Fruit fly (Drosophila melanogaster) whole organism, embryonic: Measurements from ENCODE around the gene TH1.

Experiments
- Adf1 ChIP-seq: fragments of 200-800 bp; sonication (Bioruptor generic); IDR thresholded peaks from 2 replicates; pipeline ENCODE4 v1.3.6; 2022; ENCODE audit warnings: missing biosample characterization, missing genetic modification characterization
- Bdp1 ChIP-seq: fragments of 200-800 bp; sonication (Bioruptor generic); optimal IDR thresholded peaks from 3 replicates; lab custom pipeline; 2016; ENCODE audit warnings: missing biosample characterization, missing genetic modification characterization
- CG10209 ChIP-seq: fragments of 200-800 bp; sonication (Bioruptor generic); optimal IDR thresholded peaks from 3 replicates; lab custom pipeline; 2017; ENCODE audit warnings: missing biosample characterization, mild to moderate bottlenecking, missing genetic modification characterization, missing genetic modification reagents
- CG10366 ChIP-seq: fragments of 200-800 bp; sonication (Bioruptor generic); IDR thresholded peaks from 2 replicates; pipeline ENCODE4 v1.3.6; 2022; ENCODE audit warnings: missing biosample characterization, missing genetic modification characterization
- CG12071 ChIP-seq: fragments of 200-800 bp; sonication (Bioruptor generic); optimal IDR thresholded peaks from 3 replicates; lab custom pipeline; 2018; ENCODE audit warnings: missing biosample characterization, mild to moderate bottlenecking, missing genetic modification characterization
- CG12236 ChIP-seq: fragments of 200-800 bp; sonication (Bioruptor generic); optimal IDR thresholded peaks from 2 replicates; lab custom pipeline; 2016; ENCODE audit warnings: missing biosample characterization, missing genetic modification characterization
- CG12744 ChIP-seq: fragments of 200-800 bp; sonication (Bioruptor generic); optimal IDR thresholded peaks from 2 replicates; lab custom pipeline; 2016; ENCODE audit warnings: missing biosample characterization, missing genetic modification characterization
- CG13296 ChIP-seq: fragments of 200-800 bp; sonication (Bioruptor generic); optimal IDR thresholded peaks from 3 replicates; lab custom pipeline; 2018; ENCODE audit warnings: missing biosample characterization, mild to moderate bottlenecking, missing genetic modification characterization
- CG18262 ChIP-seq: fragments of 200-800 bp; optimal IDR thresholded peaks from 3 replicates; lab custom pipeline; 2019; ENCODE audit warnings: missing biosample characterization, mild to moderate bottlenecking, missing genetic modification characterization, moderate library complexity
- CG18619 ChIP-seq: fragments of 200-800 bp; sonication (Bioruptor generic); optimal IDR thresholded peaks from 3 replicates; lab custom pipeline; 2017; ENCODE audit warnings: missing biosample characterization, mild to moderate bottlenecking, missing genetic modification characterization
- CG34422 ChIP-seq: fragments of 200-800 bp; sonication (Bioruptor generic); IDR thresholded peaks from 3 replicates; pipeline ENCODE4 v1.3.6; 2022; ENCODE audit warnings: missing biosample characterization, missing genetic modification characterization
- CG3838 ChIP-seq: fragments of 200-800 bp; sonication (Bioruptor generic); optimal IDR thresholded peaks from 3 replicates; lab custom pipeline; 2016; ENCODE audit warnings: missing biosample characterization, missing genetic modification characterization
- CG5245 ChIP-seq: fragments of 200-800 bp; sonication (Bioruptor generic); optimal IDR thresholded peaks from 3 replicates; lab custom pipeline; 2016; ENCODE audit warnings: missing biosample characterization, missing genetic modification characterization
- CG6272 ChIP-seq: fragments of 200-800 bp; sonication (Bioruptor generic); IDR thresholded peaks from 2 replicates; pipeline ENCODE4 v1.3.6; 2022; ENCODE audit warnings: missing biosample characterization, missing genetic modification characterization
- CG6791 ChIP-seq: fragments of 200-800 bp; sonication (Bioruptor generic); IDR thresholded peaks from 3 replicates; pipeline ENCODE4 v1.3.6; 2022; ENCODE audit warnings: missing biosample characterization, missing genetic modification characterization; ENCODE audit not compliant: partially characterized antibody
- CG7745 ChIP-seq: fragments of 200-800 bp; sonication (Bioruptor generic); optimal IDR thresholded peaks from 2 replicates; lab custom pipeline; 2018; ENCODE audit warnings: missing biosample characterization, mild to moderate bottlenecking, missing genetic modification characterization, moderate library complexity
- CG8388 ChIP-seq: fragments of 200-800 bp; sonication (Bioruptor generic); optimal IDR thresholded peaks from 2 replicates; lab custom pipeline; 2019; ENCODE audit warnings: missing biosample characterization, mild to moderate bottlenecking, missing genetic modification characterization, moderate library complexity
- CG8924 ChIP-seq: fragments of 200-800 bp; optimal IDR thresholded peaks from 3 replicates; lab custom pipeline; 2019; ENCODE audit warnings: missing biosample characterization, mild to moderate bottlenecking, missing genetic modification characterization, moderate library complexity
- Chrac-16 ChIP-seq: fragments of 200-800 bp; sonication (Bioruptor generic); optimal IDR thresholded peaks from 3 replicates; lab custom pipeline; 2016; ENCODE audit warnings: missing biosample characterization, missing genetic modification characterization
- Fer2 ChIP-seq: fragments of 200-800 bp; sonication (Bioruptor generic); optimal IDR thresholded peaks from 2 replicates; lab custom pipeline; 2018; ENCODE audit warnings: missing biosample characterization, mild to moderate bottlenecking, missing genetic modification characterization, moderate library complexity
- HHEX ChIP-seq: fragments of 200-800 bp; sonication (Bioruptor generic); optimal IDR thresholded peaks from 3 replicates; lab custom pipeline; 2017; ENCODE audit warnings: missing biosample characterization, mild to moderate bottlenecking, missing genetic modification characterization, missing genetic modification reagents
- HLH4C ChIP-seq: fragments of 200-800 bp; sonication (Bioruptor generic); IDR thresholded peaks from 3 replicates; pipeline ENCODE4 v1.3.6; 2022; ENCODE audit warnings: missing biosample characterization, missing genetic modification characterization; ENCODE audit not compliant: partially characterized antibody
- Hand ChIP-seq: fragments of 200-800 bp; sonication (Bioruptor generic); optimal IDR thresholded peaks from 2 replicates; lab custom pipeline; 2017; ENCODE audit warnings: mild to moderate bottlenecking, missing biosample characterization, missing genetic modification reagents, missing genetic modification characterization
- Hey ChIP-seq: fragments of 200-800 bp; sonication (Bioruptor generic); optimal IDR thresholded peaks from 3 replicates; lab custom pipeline; 2018; ENCODE audit warnings: missing biosample characterization, mild to moderate bottlenecking, missing genetic modification characterization
- HmgZ ChIP-seq: fragments of 200-800 bp; sonication (Bioruptor generic); optimal IDR thresholded peaks from 2 replicates; lab custom pipeline; 2018; ENCODE audit warnings: missing biosample characterization, mild to moderate bottlenecking, missing genetic modification characterization
- Lhr ChIP-seq: fragments of 200-800 bp; sonication (Bioruptor generic); optimal IDR thresholded peaks from 3 replicates; lab custom pipeline; 2017; ENCODE audit warnings: mild to moderate bottlenecking, missing biosample characterization, missing genetic modification reagents, missing genetic modification characterization
- Lim3 ChIP-seq: fragments of 200-800 bp; sonication (Bioruptor generic); IDR thresholded peaks from 2 replicates; pipeline ENCODE4 v1.3.6; 2022; ENCODE audit warnings: missing biosample characterization, missing genetic modification characterization
- Nf-YA ChIP-seq: fragments of 200-800 bp; sonication (Bioruptor generic); IDR thresholded peaks from 2 replicates; pipeline ENCODE4 v1.3.6; 2022; ENCODE audit warnings: missing biosample characterization, missing genetic modification characterization
- Side ChIP-seq: fragments of 200-800 bp; sonication (Bioruptor generic); optimal IDR thresholded peaks from 2 replicates; lab custom pipeline; 2016; ENCODE audit warnings: missing biosample characterization, missing genetic modification characterization
- Tbp ChIP-seq: fragments of >200 bp; optimal IDR thresholded peaks from 2 replicates; lab custom pipeline; 2018; ENCODE audit warnings: missing biosample characterization, missing genetic modification characterization
- abd-A ChIP-seq: fragments of 200-800 bp; sonication (Bioruptor generic); optimal IDR thresholded peaks from 3 replicates; lab custom pipeline; 2019; ENCODE audit warnings: missing biosample characterization, mild to moderate bottlenecking, missing genetic modification characterization, moderate library complexity
- btn ChIP-seq: fragments of 200-800 bp; sonication (Bioruptor generic); optimal IDR thresholded peaks from 2 replicates; lab custom pipeline; 2016; ENCODE audit warnings: missing biosample characterization, missing genetic modification characterization
- chif ChIP-seq, 2 experiments: fragments of 200-800 bp; sonication (Bioruptor generic); optimal IDR thresholded peaks; 3 replicates each; lab custom pipeline; 2016; ENCODE audit warnings: missing biosample characterization in 2 of 2, missing genetic modification characterization in 2 of 2
- crc ChIP-seq: fragments of 200-800 bp; sonication (Bioruptor generic); optimal IDR thresholded peaks from 2 replicates; lab custom pipeline; 2016; ENCODE audit warnings: missing biosample characterization, missing genetic modification characterization
- cwo ChIP-seq: fragments of 200-800 bp; sonication (Bioruptor generic); optimal IDR thresholded peaks from 3 replicates; lab custom pipeline; 2017; ENCODE audit warnings: missing biosample characterization, missing genetic modification characterization, mild to moderate bottlenecking, moderate library complexity, missing genetic modification reagents
- dati ChIP-seq: fragments of 200-800 bp; sonication (Bioruptor generic); IDR thresholded peaks from 2 replicates; pipeline ENCODE4 v1.3.6; 2022; ENCODE audit warnings: missing biosample characterization, missing genetic modification characterization
- eve ChIP-seq, 2 experiments: fragments of >200 bp; optimal IDR thresholded peaks; 2 replicates each; lab custom pipeline; 2017; ENCODE audit warnings: missing biosample characterization in 2 of 2, missing genetic modification characterization in 2 of 2
- gro ChIP-seq: fragments of 200-800 bp; sonication (Bioruptor generic); optimal IDR thresholded peaks from 2 replicates; lab custom pipeline; 2016; ENCODE audit warnings: missing biosample characterization, missing genetic modification characterization
- ken ChIP-seq: fragments of 200-800 bp; sonication (Bioruptor generic); IDR thresholded peaks from 3 replicates; pipeline ENCODE4 v1.3.6; 2022; ENCODE audit warnings: missing biosample characterization, missing genetic modification characterization
- mirr ChIP-seq: fragments of 200-800 bp; sonication (Bioruptor generic); optimal IDR thresholded peaks from 3 replicates; lab custom pipeline; 2018; ENCODE audit warnings: missing biosample characterization, mild to moderate bottlenecking, missing genetic modification characterization
- nau ChIP-seq: fragments of 200-800 bp; sonication (Bioruptor generic); optimal IDR thresholded peaks from 3 replicates; lab custom pipeline; 2017; ENCODE audit warnings: missing biosample characterization, mild to moderate bottlenecking, missing genetic modification characterization, missing genetic modification reagents
- psq ChIP-seq: fragments of 200-800 bp; sonication (Bioruptor generic); optimal IDR thresholded peaks from 2 replicates; lab custom pipeline; 2017; ENCODE audit warnings: missing biosample characterization, missing genetic modification characterization
- repo ChIP-seq: fragments of 200-800 bp; sonication (Bioruptor generic); optimal IDR thresholded peaks from 2 replicates; lab custom pipeline; 2016; ENCODE audit warnings: missing biosample characterization, missing genetic modification characterization
- rib ChIP-seq: fragments of 200-800 bp; sonication (Bioruptor generic); IDR thresholded peaks from 2 replicates; pipeline ENCODE4 v1.3.6; 2022; ENCODE audit warnings: missing biosample characterization, missing genetic modification characterization
- sd ChIP-seq: fragments of 200-800 bp; sonication (Bioruptor generic); optimal IDR thresholded peaks from 3 replicates; lab custom pipeline; 2018; ENCODE audit warnings: missing biosample characterization, mild to moderate bottlenecking, missing genetic modification characterization, moderate library complexity
- seq ChIP-seq: fragments of 200-800 bp; sonication (Bioruptor generic); IDR thresholded peaks from 2 replicates; pipeline ENCODE4 v1.3.6; 2022; ENCODE audit warnings: missing biosample characterization, missing genetic modification characterization
- sna ChIP-seq: fragments of 200-800 bp; sonication (Bioruptor generic); IDR thresholded peaks from 2 replicates; pipeline ENCODE4 v1.3.6; 2022; ENCODE audit warnings: missing biosample characterization, missing genetic modification characterization; ENCODE audit not compliant: partially characterized antibody
- stwl ChIP-seq: fragments of 200-800 bp; sonication (Bioruptor generic); optimal IDR thresholded peaks from 3 replicates; lab custom pipeline; 2018; ENCODE audit warnings: missing biosample characterization, mild to moderate bottlenecking, missing genetic modification characterization, moderate library complexity
- tin ChIP-seq: fragments of 200-800 bp; sonication (Bioruptor generic); optimal IDR thresholded peaks from 3 replicates; lab custom pipeline; 2016; ENCODE audit warnings: missing biosample characterization, missing genetic modification characterization
- tio ChIP-seq: fragments of 200-800 bp; sonication (Bioruptor generic); optimal IDR thresholded peaks from 2 replicates; lab custom pipeline; 2017; ENCODE audit warnings: missing biosample characterization, missing genetic modification characterization, inconsistent platforms

TH1 gene

DNA sequence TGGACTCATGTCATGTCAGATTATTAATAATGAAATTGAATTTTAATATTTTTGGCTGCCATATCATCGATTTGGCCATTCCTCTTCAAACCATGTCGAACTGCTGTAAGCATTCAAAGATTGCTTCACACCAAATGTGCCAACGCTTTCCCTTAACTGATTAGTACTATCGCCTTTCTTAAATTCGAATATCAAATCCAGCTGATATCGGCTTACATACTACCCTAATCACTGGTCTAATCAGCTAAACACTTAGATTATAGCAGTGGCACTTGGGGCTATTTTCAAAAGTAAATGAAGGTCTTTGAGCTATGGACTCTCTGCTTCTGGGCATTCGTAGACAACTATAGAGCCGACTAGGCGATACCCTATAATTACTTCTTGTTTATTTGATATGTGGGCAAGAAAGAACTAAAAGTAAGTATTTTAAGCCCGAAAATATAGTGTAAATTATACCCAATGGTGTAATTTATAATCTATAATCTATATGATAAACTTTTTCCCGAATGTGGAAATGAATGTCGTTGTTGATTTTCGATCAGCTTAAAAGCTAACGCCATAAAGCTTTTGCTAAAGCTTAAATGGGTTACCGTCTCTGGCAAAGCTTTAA is 12.7 kb upstream of the TH1 start (continued):
- TF ChIP-seq CG7745 (tag; lab: Kevin White, UChicago) (no peak), rib (peak; percentile 71; the same call in 1 of the 2 replicates), CG10366 (GFP tag; lab: Robert Waterston, UW) (peak; percentile 77), CG12744 (GFP tag; lab: Kevin White, UChicago) (peak; percentile 43), CG34422 (GFP tag; lab: Robert Waterston, UW) (peak; percentile 74; the same call in 2 of the 3 replicates), CG13296 (GFP tag; lab: Kevin White, UChicago) (peak; percentile 71), btn (GFP tag; lab: Kevin White, UChicago) (no peak), Lim3 (GFP tag; lab: Robert Waterston, UW) (no peak), Chrac-16 (peak; percentile 62), chif (GFP tag; optimal IDR thresholded peaks at IDR 0.05; lab: Kevin White, UChicago) (peak; percentile 32), CG6791 (GFP tag; lab: Robert Waterston, UW) (no peak), CG6272 (GFP tag; lab: Robert Waterston, UW) (peak; percentile 60; the same call in 1 of the 2 replicates), HmgZ (tag; lab: Kevin White, UChicago) (peak; percentile 81), tio (GFP tag; lab: Kevin White, UChicago) (no peak), ken (GFP tag; lab: Robert Waterston, UW) (0 out of 3 replicates have a peak, but pooled peaks have one; percentile 37), eve (GFP tag; optimal IDR thresholded peaks at IDR 0.05; lab: Kevin White, UChicago) (no peak), CG5245 (GFP tag; lab: Kevin White, UChicago) (peak; percentile 49), Fer2 (tag; lab: Kevin White, UChicago) (peak; percentile 4), Hand (GFP tag; lab: Kevin White, UChicago) (peak; percentile 65), seq (peak; percentile 78), CG8924 (peak; percentile 83), sna (GFP tag; lab: Robert Waterston, UW) (no peak), Hey (tag; lab: Kevin White, UChicago) (peak; percentile 55), CG18619 (GFP tag; lab: Kevin White, UChicago) (peak; percentile 75), HHEX (GFP tag; lab: Kevin White, UChicago) (peak; percentile 77), Lhr (peak; percentile 15), Adf1 (GFP tag; lab: Robert Waterston, UW) (peak; percentile 50), gro (GFP tag; lab: Kevin White, UChicago) (no peak), Side (GFP tag; lab: Kevin White, UChicago) (peak; percentile 43), CG12236 (GFP tag; lab: Kevin White, UChicago) (no peak), CG8388 (GFP tag; lab: Kevin White, UChicago) (peak; percentile 64), sd (peak; percentile 65), CG12071 (peak; percentile 77), Nf-YA (GFP tag; lab: Robert Waterston, UW) (peak; percentile 65), crc (GFP tag; lab: Kevin White, UChicago) (no peak), Tbp (GFP tag; lab: Kevin White, UChicago) (no peak), HLH4C (GFP tag; lab: Robert Waterston, UW) (no peak), cwo (GFP tag; lab: Kevin White, UChicago) (peak; percentile 79), repo (GFP tag; lab: Kevin White, UChicago) (peak; percentile 31), CG3838 (GFP tag; lab: Kevin White, UChicago) (peak; percentile 8), Bdp1 (GFP tag; lab: Kevin White, UChicago) (peak; percentile 18), stwl (tag; lab: Kevin White, UChicago) (no peak), psq (GFP tag; lab: Kevin White, UChicago) (no peak), dati (GFP tag; lab: Robert Waterston, UW) (no peak), mirr (GFP tag; lab: Kevin White, UChicago) (peak; percentile 98), abd-A (no peak), CG10209 (peak; percentile 82), tin (GFP tag; lab: Kevin White, UChicago) (peak; percentile 58), CG18262 (tag; lab: Kevin White, UChicago) (no peak), nau (no peak)
